Worm (Caenorhabditis elegans) whole organism, dauer: Measurements from ENCODE around the gene cyp-25A1.
"Not testable (repeated sequence)": the region's sequence is repeated elsewhere in the genome, so short reads cannot be mapped to it uniquely, and the experiment has no call there.

Experiments used
- unc-62 ChIP-seq: sonication (generic microtip); optimal IDR thresholded peaks from 2 replicates; lab custom pipeline; 2017; ENCODE audit warnings: missing biosample characterization, missing genetic modification reagents, missing genetic modification characterization

Gene cyp-25A1

ce11 chrIII:3806883-3807282 lies 25.5 kb upstream of the cyp-25A1 start:
- TF ChIP-seq unc-62 (GFP tag; lab: Kevin White, UChicago): no peak

ce11 chrIII:3807590-3807989 lies 24.8 kb upstream of the cyp-25A1 start:
- no peak for TF ChIP-seq unc-62 (GFP tag; lab: Kevin White, UChicago)

- TF ChIP-seq unc-62 (GFP tag; lab: Kevin White, UChicago): no peak
Observed at ce11 chrIII:3809008-3809407, 23.4 kb upstream of the cyp-25A1 start, which contains the start of gene toh-1. toh-1 (minus strand) TSS chrIII:3809030.

ce11 chrIII:3811375-3811924 lies 20.9 kb upstream of the cyp-25A1 start:
- no peak for TF ChIP-seq unc-62 (GFP tag; lab: Kevin White, UChicago)

- TF ChIP-seq unc-62 (GFP tag; lab: Kevin White, UChicago): no peak
Observed at ce11 chrIII:3812369-3812993, 19.9 kb upstream of the cyp-25A1 start.

ce11 chrIII:3814421-3814820 lies 18.0 kb upstream of the cyp-25A1 start:
- no peak for TF ChIP-seq unc-62 (GFP tag; lab: Kevin White, UChicago)

- no peak for TF ChIP-seq unc-62 (GFP tag; lab: Kevin White, UChicago)
Observed at ce11 chrIII:3819579-3819978, 12.8 kb upstream of the cyp-25A1 start, which contains the start of gene dpy-27. dpy-27 (minus strand) TSS chrIII:3819679.

ce11 chrIII:3820134-3820533 lies 12.3 kb upstream of the cyp-25A1 start:
- TF ChIP-seq unc-62 (GFP tag; lab: Kevin White, UChicago): no peak

- TF ChIP-seq unc-62 (GFP tag; lab: Kevin White, UChicago): no peak
Observed at ce11 chrIII:3821969-3822453, 10.4 kb upstream of the cyp-25A1 start, which contains the start of gene amx-1. amx-1 (plus strand) TSS chrIII:3822403.

ce11 chrIII:3829105-3829504 lies 3.3 kb upstream of the cyp-25A1 start, which contains the start of gene cnnm-5:
cnnm-5 (minus strand) TSS chrIII:3829205.
- TF ChIP-seq unc-62 (GFP tag; lab: Kevin White, UChicago): no peak

- TF ChIP-seq unc-62 (GFP tag; lab: Kevin White, UChicago): no peak
Observed at ce11 chrIII:3831381-3831780, 1.0 kb upstream of the cyp-25A1 start, which contains the start of gene C36A4.10. C36A4.10 (minus strand) TSS chrIII:3831481.

ce11 chrIII:3831798-3832197 lies 593 bp upstream of the cyp-25A1 start:
- TF ChIP-seq unc-62 (GFP tag; lab: Kevin White, UChicago): no peak

ce11 chrIII:3834800-3835271 lies 2.4 kb downstream of the cyp-25A1 start, which contains the start of gene cyp-25A2:
cyp-25A2 (plus strand) TSS chrIII:3835221.
- no peak for TF ChIP-seq unc-62 (GFP tag; lab: Kevin White, UChicago)

- TF ChIP-seq unc-62 (GFP tag; lab: Kevin White, UChicago): no peak
Observed at ce11 chrIII:3839635-3840034, 7.2 kb downstream of the cyp-25A1 start, which contains the start of gene cyp-25A3. cyp-25A3 (minus strand) TSS chrIII:3839735.

ce11 chrIII:3840279-3840678 lies 7.9 kb downstream of the cyp-25A1 start, which contains the start of gene C36A4.11:
C36A4.11 (plus strand) TSS chrIII:3840579.
- TF ChIP-seq unc-62 (GFP tag; lab: Kevin White, UChicago): not testable (repeated sequence)

ce11 chrIII:3843514-3843913 lies 11.1 kb downstream of the cyp-25A1 start, which contains the start of gene C36A4.4:
C36A4.4 (minus strand) TSS chrIII:3843614.
- TF ChIP-seq unc-62 (GFP tag; lab: Kevin White, UChicago): not testable (repeated sequence)
